Worm (Caenorhabditis elegans) whole organism, L1 larva: ENCODE results near the gene lelo-2.
A peak's percentile ranks its signal among the peaks of the same experiment; 100 is the strongest.

Experiments
- C34B4.2 ChIP-seq: sonication (generic microtip); optimal IDR thresholded peaks from 2 replicates; lab custom pipeline; 2017; ENCODE audit warnings: mild to moderate bottlenecking, missing genetic modification characterization, missing compliant biosample characterization
- F16B12.6 ChIP-seq: fragments of 150-350 bp; optimal IDR thresholded peaks from 2 replicates; lab custom pipeline; 2014; ENCODE audit warnings: missing biosample characterization, missing genetic modification characterization
- Y116A8C.19 ChIP-seq: sonication (generic microtip); optimal IDR thresholded peaks from 2 replicates; lab custom pipeline; 2016; ENCODE audit warnings: missing compliant biosample characterization, missing genetic modification characterization, borderline replicate concordance
- alr-1 ChIP-seq: fragments of 200-800 bp; sonication (Bioruptor generic); optimal IDR thresholded peaks from 2 replicates; lab custom pipeline; 2018; ENCODE audit warnings: borderline replicate concordance, mild to moderate bottlenecking, missing genetic modification characterization, missing compliant biosample characterization
- blmp-1 ChIP-seq: fragments of 150-350 bp; optimal IDR thresholded peaks from 2 replicates; lab custom pipeline; 2014; ENCODE audit warnings: missing biosample characterization, missing genetic modification characterization
- ceh-82 ChIP-seq, 3 experiments: fragments of 150-350 bp in 1 of 3; sonication (generic microtip) in 2 of 3; optimal IDR thresholded peaks; 2 replicates each; lab custom pipeline; 2014 to 2017; ENCODE audit warnings: missing biosample characterization in 3 of 3, missing genetic modification characterization in 3 of 3
- ces-1 ChIP-seq: fragments of 150-350 bp; optimal IDR thresholded peaks from 2 replicates; lab custom pipeline; 2014; ENCODE audit warnings: missing biosample characterization, missing genetic modification reagents, missing genetic modification characterization
- dpl-1 ChIP-seq, 3 experiments: fragments of 150-350 bp in 2 of 3; sonication (generic microtip) in 1 of 3; optimal IDR thresholded peaks; 2 replicates each; lab custom pipeline; 2014 to 2017; ENCODE audit warnings: missing biosample characterization in 3 of 3, missing genetic modification characterization in 3 of 3, missing genetic modification reagents in 3 of 3
- efl-3 ChIP-seq: fragments of 200-800 bp; sonication (Bioruptor generic); optimal IDR thresholded peaks from 2 replicates; lab custom pipeline; 2018; ENCODE audit warnings: mild to moderate bottlenecking, missing genetic modification characterization, missing compliant biosample characterization
- egl-27 ChIP-seq, 2 experiments: fragments of 150-350 bp in 1 of 2; sonication (generic microtip); optimal IDR thresholded peaks; 3 replicates each; lab custom pipeline; 2017 to 2018; ENCODE audit warnings: missing biosample characterization in 2 of 2, missing genetic modification characterization in 2 of 2, missing genetic modification reagents in 2 of 2
- elt-3 ChIP-seq, 6 experiments: fragments of 150-350 bp in 1 of 6; sonication (generic microtip); optimal IDR thresholded peaks; 2 replicates each; lab custom pipeline; 2017 to 2018; ENCODE audit warnings: missing biosample characterization in 6 of 6, missing genetic modification characterization in 6 of 6, inconsistent platforms in 1 of 6
- fkh-10 ChIP-seq: sonication (generic microtip); optimal IDR thresholded peaks from 2 replicates; lab custom pipeline; 2017; ENCODE audit warnings: missing biosample characterization, missing genetic modification reagents, missing genetic modification characterization
- hlh-17 ChIP-seq: fragments of 200-800 bp; sonication (Bioruptor generic); optimal IDR thresholded peaks from 2 replicates; lab custom pipeline; 2018; ENCODE audit warnings: missing genetic modification characterization, mild to moderate bottlenecking, missing compliant biosample characterization, moderate library complexity, borderline replicate concordance
- hpl-2 ChIP-seq: fragments of 150-350 bp; optimal IDR thresholded peaks from 2 replicates; lab custom pipeline; 2014; ENCODE audit warnings: missing biosample characterization, missing genetic modification reagents, missing genetic modification characterization
- jun-1 ChIP-seq: fragments of 150-350 bp; optimal IDR thresholded peaks from 2 replicates; lab custom pipeline; 2014; ENCODE audit warnings: missing biosample characterization, missing genetic modification reagents, missing genetic modification characterization
- lin-13 ChIP-seq: fragments of 150-350 bp; optimal IDR thresholded peaks from 2 replicates; lab custom pipeline; 2014; ENCODE audit warnings: missing biosample characterization, missing genetic modification reagents, missing genetic modification characterization
- lin-14 ChIP-seq: fragments of 200-800 bp; sonication (Bioruptor generic); optimal IDR thresholded peaks from 2 replicates; lab custom pipeline; 2018; ENCODE audit warnings: mild to moderate bottlenecking, missing genetic modification characterization, moderate library complexity, missing compliant biosample characterization
- mab-9 ChIP-seq: fragments of 200-800 bp; sonication (Bioruptor generic); IDR thresholded peaks from 2 replicates; pipeline ENCODE4 v1.3.6; 2022; ENCODE audit warnings: missing genetic modification reagents, missing genetic modification characterization, missing compliant biosample characterization
- mef-2 ChIP-seq: fragments of 150-350 bp; optimal IDR thresholded peaks from 2 replicates; lab custom pipeline; 2014; ENCODE audit warnings: missing biosample characterization, missing genetic modification characterization
- mep-1 ChIP-seq: fragments of 150-350 bp; optimal IDR thresholded peaks from 2 replicates; lab custom pipeline; 2014; ENCODE audit warnings: missing biosample characterization, missing genetic modification characterization
- nhr-28 ChIP-seq: fragments of 150-350 bp; optimal IDR thresholded peaks from 2 replicates; lab custom pipeline; 2014; ENCODE audit warnings: missing biosample characterization, missing genetic modification characterization
- nhr-71 ChIP-seq: sonication (generic microtip); optimal IDR thresholded peaks from 2 replicates; lab custom pipeline; 2016; ENCODE audit warnings: mild to moderate bottlenecking, missing genetic modification characterization, moderate library complexity, missing compliant biosample characterization
- nhr-77 ChIP-seq: fragments of 150-350 bp; optimal IDR thresholded peaks from 2 replicates; lab custom pipeline; 2014; ENCODE audit warnings: missing biosample characterization, missing genetic modification characterization
- nhr-84 ChIP-seq: sonication (generic microtip); optimal IDR thresholded peaks from 2 replicates; lab custom pipeline; 2017; ENCODE audit warnings: missing biosample characterization, missing genetic modification characterization
- nhr-85 ChIP-seq: sonication (generic microtip); peaks from one replicate; lab custom pipeline; 2016; ENCODE audit warnings: missing genetic modification characterization, inconsistent platforms, missing compliant biosample characterization
- nhr-90 ChIP-seq: sonication (generic microtip); optimal IDR thresholded peaks from 2 replicates; lab custom pipeline; 2016; ENCODE audit warnings: mild to moderate bottlenecking, missing genetic modification characterization, missing compliant biosample characterization; ENCODE audit not compliant: poor library complexity
- pag-3 ChIP-seq: sonication (generic microtip); optimal IDR thresholded peaks from 2 replicates; lab custom pipeline; 2017; ENCODE audit warnings: missing genetic modification characterization, mild to moderate bottlenecking, missing compliant biosample characterization, antibody characterized with exemption, borderline replicate concordance; ENCODE audit not compliant: insufficient read depth
- pax-3 ChIP-seq: fragments of 200-800 bp; sonication (Bioruptor generic); optimal IDR thresholded peaks from 2 replicates; lab custom pipeline; 2018; ENCODE audit warnings: mild to moderate bottlenecking, missing genetic modification characterization, moderate library complexity, missing compliant biosample characterization
- rnt-1 ChIP-seq: sonication (generic microtip); optimal IDR thresholded peaks from 2 replicates; lab custom pipeline; 2016; ENCODE audit warnings: mild to moderate bottlenecking, missing genetic modification characterization, moderate library complexity, missing compliant biosample characterization
- snpc-4 ChIP-seq: fragments of 150-350 bp; optimal IDR thresholded peaks from 2 replicates; lab custom pipeline; 2014; ENCODE audit warnings: missing biosample characterization, missing genetic modification characterization
- sup-37 ChIP-seq: fragments of 200-800 bp; sonication (Bioruptor generic); optimal IDR thresholded peaks from 2 replicates; lab custom pipeline; 2018; ENCODE audit warnings: mild to moderate bottlenecking, missing genetic modification characterization, missing compliant biosample characterization
- tlp-1 ChIP-seq: fragments of 150-350 bp; optimal IDR thresholded peaks from 2 replicates; lab custom pipeline; 2014; ENCODE audit warnings: missing biosample characterization, missing genetic modification characterization
- unc-62 ChIP-seq: fragments of 150-350 bp; optimal IDR thresholded peaks from 2 replicates; lab custom pipeline; 2014; ENCODE audit warnings: missing biosample characterization, missing genetic modification reagents, missing genetic modification characterization
- unc-86 ChIP-seq: sonication (generic microtip); optimal IDR thresholded peaks from 2 replicates; lab custom pipeline; 2016; ENCODE audit warnings: missing genetic modification characterization, missing compliant biosample characterization
- vab-15 ChIP-seq: sonication (generic microtip); optimal IDR thresholded peaks from 2 replicates; lab custom pipeline; 2017; ENCODE audit warnings: missing genotype, mild to moderate bottlenecking, missing genetic modification characterization, missing compliant biosample characterization
- zip-4 ChIP-seq: fragments of 200-800 bp; sonication (Bioruptor generic); optimal IDR thresholded peaks from 2 replicates; lab custom pipeline; 2018; ENCODE audit warnings: mild to moderate bottlenecking, missing genetic modification characterization, moderate library complexity, missing compliant biosample characterization
- ztf-11 ChIP-seq, 2 experiments: sonication (generic microtip); optimal IDR thresholded peaks; 2 replicates each; lab custom pipeline; 2016 to 2017; ENCODE audit warnings: missing genetic modification characterization in 2 of 2, missing biosample characterization in 1 of 2, missing compliant biosample characterization in 1 of 2
- ztf-4 ChIP-seq: fragments of 150-350 bp; optimal IDR thresholded peaks from 2 replicates; lab custom pipeline; 2014; ENCODE audit warnings: missing biosample characterization, missing genetic modification characterization

lelo-2 gene

DNA sequence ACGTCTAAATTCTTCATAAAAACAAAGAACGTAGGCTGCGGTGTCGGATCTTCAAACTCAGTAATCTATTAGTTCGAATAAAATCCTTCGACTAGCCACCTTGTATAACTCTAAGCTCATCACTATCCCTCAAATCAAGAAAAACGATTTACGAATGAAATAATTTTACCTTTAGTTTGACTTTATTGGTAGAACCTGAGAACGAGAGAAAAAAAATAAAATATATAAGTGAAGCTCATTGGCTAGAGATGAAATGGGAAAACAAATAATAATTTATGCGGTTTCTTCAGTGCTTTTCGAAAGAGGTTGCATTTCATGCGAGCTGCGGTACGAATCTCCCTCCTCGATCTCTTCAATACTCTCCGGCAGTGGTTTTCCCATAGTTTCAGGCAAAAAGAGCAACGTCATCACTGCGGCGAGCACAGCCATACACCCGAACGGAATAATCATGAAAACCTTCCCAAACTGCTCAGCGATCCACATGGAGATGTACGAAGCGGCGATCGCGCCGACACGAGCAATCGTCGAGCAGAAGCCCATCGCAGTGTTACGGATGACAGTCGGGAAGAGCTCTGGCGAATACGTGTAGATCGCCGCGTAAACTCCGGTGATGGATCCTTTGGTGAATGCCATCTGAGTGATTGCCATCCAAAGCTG, 7.2 kb downstream of the lelo-2 start (continued):
- peak; percentile 85 for TF ChIP-seq ztf-4
- TF ChIP-seq F16B12.6 (tag; lab: Kevin White, UChicago) = no peak
- no peak for TF ChIP-seq snpc-4 (tag; lab: Kevin White, UChicago)
- no peak for TF ChIP-seq alr-1 (tag; lab: Kevin White, UChicago)
- TF ChIP-seq vab-15 (tag; lab: Kevin White, UChicago) = no peak
- no peak for TF ChIP-seq efl-3
- no peak for TF ChIP-seq blmp-1 (tag; lab: Kevin White, UChicago)
- TF ChIP-seq fkh-10 (GFP tag; lab: Kevin White, UChicago) = no peak
- no peak for TF ChIP-seq nhr-84 (tag; lab: Kevin White, UChicago)
- peak; percentile 70 for TF ChIP-seq mab-9 (GFP tag; lab: Robert Waterston, UW)
- TF ChIP-seq tlp-1 = no peak
- TF ChIP-seq nhr-28 (tag; lab: Kevin White, UChicago) = no peak
- TF ChIP-seq Y116A8C.19 (tag; lab: Kevin White, UChicago) = no peak
- TF ChIP-seq unc-86 (tag; lab: Kevin White, UChicago) = no peak
- peak in 1 of 3 experiments; percentile 2 for TF ChIP-seq dpl-1 (GFP tag; optimal IDR thresholded peaks at IDR 0.05; lab: Kevin White, UChicago)
- peak; percentile 35 for TF ChIP-seq rnt-1 (tag; lab: Kevin White, UChicago)
- peak; percentile 33 for TF ChIP-seq zip-4
- no peak for TF ChIP-seq jun-1 (tag; lab: Kevin White, UChicago)
- peak; percentile 68 for TF ChIP-seq nhr-85 (tag; lab: Kevin White, UChicago)
- no peak for TF ChIP-seq pag-3
- TF ChIP-seq nhr-71 = peak; percentile 81
- TF ChIP-seq C34B4.2 (tag; lab: Kevin White, UChicago) = no peak
- TF ChIP-seq ztf-11 (tag; optimal IDR thresholded peaks at IDR 0.05; lab: Kevin White, UChicago) = no peak
- TF ChIP-seq mef-2 = no peak
- no peak for TF ChIP-seq ces-1 (GFP tag; lab: Kevin White, UChicago)
- TF ChIP-seq nhr-90 (tag; lab: Kevin White, UChicago) = peak; percentile 86
- TF ChIP-seq elt-3 (tag; optimal IDR thresholded peaks at IDR 0.05; lab: Kevin White, UChicago) = peak in 2 of 6 experiments; percentile 6 to 15
- TF ChIP-seq hlh-17 (GFP tag; lab: Kevin White, UChicago) = no peak
- TF ChIP-seq unc-62 (GFP tag; lab: Kevin White, UChicago) = no peak
- peak; percentile 25 for TF ChIP-seq nhr-77 (tag; lab: Kevin White, UChicago)
- TF ChIP-seq hpl-2 = peak; percentile 41
- TF ChIP-seq pax-3 = peak; percentile 76
- no peak for TF ChIP-seq sup-37
- TF ChIP-seq lin-13 (GFP tag; lab: Kevin White, UChicago) = peak; percentile 31
- no peak for TF ChIP-seq egl-27 (tag; optimal IDR thresholded peaks at IDR 0.05; lab: Kevin White, UChicago)
- TF ChIP-seq mep-1 = no peak
- TF ChIP-seq ceh-82 (tag; optimal IDR thresholded peaks at IDR 0.05; lab: Kevin White, UChicago) = peak in 1 of 3 experiments; percentile 11

DNA sequence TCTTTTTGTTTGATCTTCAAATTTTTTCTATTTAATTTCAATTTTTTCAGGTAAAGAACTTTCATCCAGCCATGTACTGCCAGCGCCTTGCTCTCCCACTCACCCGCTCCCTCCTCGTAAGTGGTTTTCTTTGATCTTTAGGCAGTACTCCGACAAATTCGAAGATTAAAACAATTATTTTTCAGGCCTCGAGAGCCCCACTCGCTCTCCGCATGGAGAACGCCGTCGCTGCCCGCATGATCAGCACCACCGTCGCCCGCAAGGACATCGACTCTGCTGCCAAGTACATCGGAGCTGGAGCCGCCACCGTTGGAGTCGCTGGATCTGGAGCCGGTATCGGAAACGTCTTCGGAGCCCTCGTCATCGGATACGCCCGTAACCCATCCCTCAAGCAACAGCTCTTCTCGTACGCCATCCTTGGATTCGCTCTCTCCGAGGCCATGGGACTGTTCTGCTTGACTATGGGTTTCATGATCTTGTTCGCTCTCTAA, 7.8 kb downstream of the lelo-2 start, which contains the start of gene Y82E9BR.3:
Gene Y82E9BR.3 (plus strand): TSS at position 51 of the 491 bp plus-strand sequence.
- peak; percentile 11; the same call in 1 of the 2 replicates for TF ChIP-seq mab-9 (GFP tag; lab: Robert Waterston, UW)
- no peak for TF ChIP-seq lin-14 (GFP tag; lab: Kevin White, UChicago)
- TF ChIP-seq, all 84 proteins: peak for 1
